Worm (Caenorhabditis elegans) whole organism, L2 larva: ENCODE results near the gene C09G9.8.

Experiments
- C34F6.9 ChIP-seq: fragments of 150-350 bp; optimal IDR thresholded peaks from 2 replicates; lab custom pipeline; 2014; ENCODE audit warnings: missing biosample characterization, missing genetic modification characterization
- F13H6.1 ChIP-seq: sonication (generic microtip); optimal IDR thresholded peaks from 2 replicates; lab custom pipeline; 2016; ENCODE audit warnings: missing genetic modification characterization, missing compliant biosample characterization
- Y55F3AM.14 ChIP-seq: fragments of 200-800 bp; sonication (Bioruptor generic); optimal IDR thresholded peaks from 2 replicates; lab custom pipeline; 2018; ENCODE audit warnings: mild to moderate bottlenecking, missing genetic modification characterization, missing compliant biosample characterization
- ZK546.5 ChIP-seq: sonication (generic microtip); optimal IDR thresholded peaks from 2 replicates; lab custom pipeline; 2017; ENCODE audit warnings: missing biosample characterization, missing genetic modification characterization
- alr-1 ChIP-seq: fragments of 150-350 bp; optimal IDR thresholded peaks from 2 replicates; lab custom pipeline; 2014; ENCODE audit warnings: missing biosample characterization, missing genetic modification characterization
- aly-2 ChIP-seq: fragments of 150-350 bp; optimal IDR thresholded peaks from 2 replicates; lab custom pipeline; 2014; ENCODE audit warnings: missing biosample characterization, missing genetic modification characterization
- ama-1 ChIP-seq: fragments of 150-350 bp; optimal IDR thresholded peaks from 2 replicates; lab custom pipeline; 2018; ENCODE audit warnings: inconsistent platforms
- blmp-1 ChIP-seq: sonication (generic microtip); optimal IDR thresholded peaks from 2 replicates; lab custom pipeline; 2017; ENCODE audit warnings: missing genetic modification characterization, mild to moderate bottlenecking, missing compliant biosample characterization, antibody characterized with exemption, moderate library complexity; ENCODE audit not compliant: insufficient read depth
- ceh-82 ChIP-seq: fragments of 150-350 bp; optimal IDR thresholded peaks from 2 replicates; lab custom pipeline; 2014; ENCODE audit warnings: missing biosample characterization, missing genetic modification characterization
- crh-2 ChIP-seq: sonication (generic microtip); optimal IDR thresholded peaks from 2 replicates; lab custom pipeline; 2017; ENCODE audit warnings: missing biosample characterization, missing genetic modification characterization
- egl-27 ChIP-seq: sonication (generic microtip); optimal IDR thresholded peaks from 3 replicates; lab custom pipeline; 2017; ENCODE audit warnings: missing biosample characterization, missing genetic modification reagents, missing genetic modification characterization
- fos-1 ChIP-seq: fragments of 150-350 bp; optimal IDR thresholded peaks from 2 replicates; lab custom pipeline; 2014; ENCODE audit warnings: missing biosample characterization, missing genetic modification characterization
- gmeb-1 ChIP-seq: fragments of 150-350 bp; optimal IDR thresholded peaks from 2 replicates; lab custom pipeline; 2014; ENCODE audit warnings: missing biosample characterization, missing genetic modification characterization
- lin-11 ChIP-seq: fragments of 150-350 bp; sonication (generic microtip); optimal IDR thresholded peaks from 2 replicates; lab custom pipeline; 2014; ENCODE audit warnings: missing biosample characterization, missing genetic modification characterization, inconsistent platforms, mixed read lengths
- lin-13 ChIP-seq: fragments of 150-350 bp; optimal IDR thresholded peaks from 2 replicates; lab custom pipeline; 2014; ENCODE audit warnings: missing biosample characterization, missing genetic modification reagents, missing genetic modification characterization
- lin-39 ChIP-seq: fragments of 150-350 bp; optimal IDR thresholded peaks from 2 replicates; lab custom pipeline; 2014; ENCODE audit warnings: missing biosample characterization, missing genetic modification reagents, missing genetic modification characterization
- lsy-2 ChIP-seq, 2 experiments: fragments of 150-350 bp in 1 of 2; sonication (generic microtip) in 1 of 2; optimal IDR thresholded peaks; 2 replicates each; lab custom pipeline; 2014 to 2017; ENCODE audit warnings: missing biosample characterization in 2 of 2, missing genetic modification characterization in 2 of 2
- mab-5 ChIP-seq: fragments of 150-350 bp; optimal IDR thresholded peaks from 2 replicates; lab custom pipeline; 2014; ENCODE audit warnings: missing biosample characterization, missing genetic modification characterization
- mbf-1 ChIP-seq: sonication (generic microtip); optimal IDR thresholded peaks from 2 replicates; lab custom pipeline; 2017; ENCODE audit warnings: missing biosample characterization, missing genetic modification characterization
- mdl-1 ChIP-seq, 2 experiments: fragments of 150-350 bp in 1 of 2; sonication (generic microtip) in 1 of 2; optimal IDR thresholded peaks; 2 replicates each; lab custom pipeline; 2017; ENCODE audit warnings: missing biosample characterization in 2 of 2, missing genetic modification characterization in 2 of 2
- nhr-10 ChIP-seq: sonication (generic microtip); optimal IDR thresholded peaks from 2 replicates; lab custom pipeline; 2017; ENCODE audit warnings: missing biosample characterization, missing genetic modification characterization
- nhr-11 ChIP-seq: fragments of 150-350 bp; optimal IDR thresholded peaks from 2 replicates; lab custom pipeline; 2014; ENCODE audit warnings: missing biosample characterization, missing genetic modification characterization
- nhr-12 ChIP-seq: fragments of 150-350 bp; optimal IDR thresholded peaks from 2 replicates; lab custom pipeline; 2014; ENCODE audit warnings: missing biosample characterization, missing genetic modification characterization
- nhr-129 ChIP-seq: fragments of 150-350 bp; optimal IDR thresholded peaks from 2 replicates; lab custom pipeline; 2014; ENCODE audit warnings: missing biosample characterization, missing genetic modification characterization
- nhr-21 ChIP-seq: fragments of 150-350 bp; optimal IDR thresholded peaks from 2 replicates; lab custom pipeline; 2014; ENCODE audit warnings: missing biosample characterization, missing genetic modification characterization
- nhr-237 ChIP-seq: fragments of 150-350 bp; optimal IDR thresholded peaks from 2 replicates; lab custom pipeline; 2014; ENCODE audit warnings: missing biosample characterization, missing genetic modification characterization
- nhr-25 ChIP-seq: fragments of 150-350 bp; sonication (generic microtip); optimal IDR thresholded peaks from 3 replicates; lab custom pipeline; 2014; ENCODE audit warnings: missing biosample characterization, missing genetic modification characterization
- peb-1 ChIP-seq: fragments of 150-350 bp; optimal IDR thresholded peaks from 2 replicates; lab custom pipeline; 2014; ENCODE audit warnings: missing biosample characterization, missing genetic modification characterization
- sem-4 ChIP-seq: fragments of 150-350 bp; optimal IDR thresholded peaks from 2 replicates; lab custom pipeline; 2014; ENCODE audit warnings: missing biosample characterization, missing genetic modification reagents, missing genetic modification characterization
- skn-1 ChIP-seq: sonication (generic microtip); optimal IDR thresholded peaks from 2 replicates; lab custom pipeline; 2017; ENCODE audit warnings: missing biosample characterization, missing genetic modification characterization
- sma-3 ChIP-seq: sonication (generic microtip); optimal IDR thresholded peaks from 2 replicates; lab custom pipeline; 2016; ENCODE audit warnings: missing genetic modification reagents, missing genetic modification characterization, missing compliant biosample characterization
- sma-9 ChIP-seq, 2 experiments: fragments of 150-350 bp in 1 of 2; sonication (generic microtip) in 1 of 2; optimal IDR thresholded peaks; 2 replicates each; lab custom pipeline; 2014 to 2016; ENCODE audit warnings: missing genetic modification characterization in 2 of 2, mild to moderate bottlenecking in 1 of 2, missing biosample characterization in 1 of 2, missing compliant biosample characterization in 1 of 2, missing genetic modification reagents in 1 of 2, moderate library complexity in 1 of 2
- snpc-4 ChIP-seq: fragments of 150-350 bp; optimal IDR thresholded peaks from 2 replicates; lab custom pipeline; 2014; ENCODE audit warnings: missing biosample characterization, missing genetic modification characterization
- unc-39 ChIP-seq: fragments of 150-350 bp; optimal IDR thresholded peaks from 2 replicates; lab custom pipeline; 2014; ENCODE audit warnings: missing biosample characterization, missing genetic modification characterization
- unc-55 ChIP-seq: fragments of 150-350 bp; sonication (generic microtip); optimal IDR thresholded peaks from 3 replicates; lab custom pipeline; 2014; ENCODE audit warnings: missing biosample characterization, missing genetic modification reagents, missing genetic modification characterization
- ztf-1 ChIP-seq: fragments of 200-800 bp; sonication (Bioruptor generic); conservative IDR thresholded peaks from 2 replicates; pipeline ENCODE4 v1.3.6; 2022; ENCODE audit warnings: missing genetic modification characterization, missing compliant biosample characterization
- ztf-11 ChIP-seq: sonication (generic microtip); optimal IDR thresholded peaks from 2 replicates; lab custom pipeline; 2017; ENCODE audit warnings: missing biosample characterization, missing genetic modification characterization
- ztf-4 ChIP-seq: fragments of 150-350 bp; optimal IDR thresholded peaks from 2 replicates; lab custom pipeline; 2014; ENCODE audit warnings: missing biosample characterization, missing genetic modification characterization

Gene C09G9.8

DNA sequence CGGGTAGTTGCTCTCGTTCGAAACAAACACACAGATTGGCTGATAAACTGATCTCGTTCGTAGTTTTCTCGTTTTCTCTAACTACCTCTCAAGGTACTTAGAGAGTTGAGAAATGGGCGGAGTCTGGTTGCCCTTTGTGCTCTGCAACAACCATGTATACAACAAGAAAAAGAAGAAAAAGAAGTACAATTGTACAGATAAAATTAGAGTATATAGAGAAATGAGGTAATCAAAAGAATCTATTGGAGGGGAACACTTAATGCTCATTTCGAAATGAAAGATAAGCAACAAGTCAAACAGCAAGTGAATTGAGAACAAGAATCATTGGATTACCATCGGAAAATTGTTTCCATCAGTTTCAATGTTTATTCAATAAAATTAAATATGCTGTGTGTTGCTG lies 15.9 kb upstream of the C09G9.8 start, which contains the start of gene C09G9.1:
C09G9.1 (minus strand) TSS at position 143 of the 400 bp plus-strand sequence.
- peak; percentile 8 for TF ChIP-seq F13H6.1
- TF ChIP-seq lsy-2 (tag; optimal IDR thresholded peaks at IDR 0.05; lab: Kevin White, UChicago) = no peak
- no peak for TF ChIP-seq egl-27
- no peak for TF ChIP-seq ceh-82 (tag; lab: Kevin White, UChicago)
- no peak for TF ChIP-seq blmp-1
- TF ChIP-seq nhr-129 (tag; lab: Kevin White, UChicago) = no peak
- TF ChIP-seq crh-2 = no peak
- no peak for TF ChIP-seq sma-3 (GFP tag; lab: Kevin White, UChicago)
- peak; percentile 27 for TF ChIP-seq fos-1 (tag; lab: Kevin White, UChicago)
- TF ChIP-seq ztf-1 (GFP tag; lab: Robert Waterston, UW) = no peak
- no peak for TF ChIP-seq alr-1 (tag; lab: Kevin White, UChicago)
- no peak for TF ChIP-seq Y55F3AM.14
- TF ChIP-seq sma-9 (GFP tag; optimal IDR thresholded peaks at IDR 0.05; lab: Kevin White, UChicago) = no peak
- TF ChIP-seq sma-9 (tag; optimal IDR thresholded peaks at IDR 0.05; lab: Kevin White, UChicago) = no peak
- TF ChIP-seq nhr-10 = no peak
- TF ChIP-seq snpc-4 (tag; lab: Kevin White, UChicago) = no peak
- no peak for TF ChIP-seq lin-11
- TF ChIP-seq mbf-1 (tag; lab: Kevin White, UChicago) = no peak
- TF ChIP-seq ztf-4 (tag; lab: Kevin White, UChicago) = no peak

DNA sequence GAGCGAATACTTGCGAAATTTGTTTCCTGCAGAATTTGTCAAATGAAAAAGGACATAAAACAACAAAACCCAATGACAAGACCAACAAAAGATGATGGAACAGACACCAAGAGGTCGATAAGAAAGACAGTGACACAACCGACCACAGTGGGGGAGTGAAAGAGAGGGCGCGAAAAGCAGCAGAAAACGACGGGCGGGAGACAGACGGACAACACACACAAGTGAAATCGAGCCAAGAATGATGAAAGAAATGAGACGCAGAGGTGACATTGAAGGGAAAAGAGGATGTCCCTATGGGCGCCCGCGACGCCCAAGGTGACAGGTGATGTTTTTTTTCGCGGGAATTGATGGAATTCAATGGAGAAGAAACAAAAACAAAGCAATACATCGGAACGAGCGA lies 15.2 kb upstream of the C09G9.8 start:
- TF ChIP-seq nhr-25 (peak; percentile 71), mab-5 (no peak), mdl-1 (tag; optimal IDR thresholded peaks at IDR 0.05; lab: Kevin White, UChicago) (no peak), sma-9 (GFP tag; optimal IDR thresholded peaks at IDR 0.05; lab: Kevin White, UChicago) (peak; percentile 55), sma-9 (tag; optimal IDR thresholded peaks at IDR 0.05; lab: Kevin White, UChicago) (no peak), C34F6.9 (tag; lab: Kevin White, UChicago) (peak; percentile 53), ama-1 (lab: Kevin White, UChicago) (peak; percentile 35), blmp-1 (peak; percentile 75), egl-27 (peak; percentile 23), fos-1 (tag; lab: Kevin White, UChicago) (peak; percentile 93), ztf-11 (tag; lab: Kevin White, UChicago) (no peak), crh-2 (peak; percentile 53), F13H6.1 (peak; percentile 79), sma-3 (GFP tag; lab: Kevin White, UChicago) (peak; percentile 77), lsy-2 (tag; optimal IDR thresholded peaks at IDR 0.05; lab: Kevin White, UChicago) (peak in 1 of 2 experiments; percentile 53), lin-13 (GFP tag; lab: Kevin White, UChicago) (no peak), nhr-12 (no peak), nhr-21 (peak; percentile 52), snpc-4 (tag; lab: Kevin White, UChicago) (peak; percentile 29), sem-4 (peak; percentile 87), gmeb-1 (tag; lab: Kevin White, UChicago) (peak; percentile 11), mbf-1 (tag; lab: Kevin White, UChicago) (no peak), unc-39 (tag; lab: Kevin White, UChicago) (no peak), Y55F3AM.14 (peak; percentile 63), nhr-129 (tag; lab: Kevin White, UChicago) (peak; percentile 86)

- TF ChIP-seq F13H6.1 (no peak), mbf-1 (tag; lab: Kevin White, UChicago) (no peak), mdl-1 (tag; optimal IDR thresholded peaks at IDR 0.05; lab: Kevin White, UChicago) (no peak), fos-1 (tag; lab: Kevin White, UChicago) (peak; percentile 23), crh-2 (peak; percentile 6), sem-4 (no peak), sma-9 (GFP tag; optimal IDR thresholded peaks at IDR 0.05; lab: Kevin White, UChicago) (peak; percentile 44), sma-9 (tag; optimal IDR thresholded peaks at IDR 0.05; lab: Kevin White, UChicago) (no peak), lsy-2 (tag; optimal IDR thresholded peaks at IDR 0.05; lab: Kevin White, UChicago) (peak in 1 of 2 experiments; percentile 10), nhr-12 (no peak)
Measured at ce11 chrIV:8867562-8867961, 13.7 kb upstream of the C09G9.8 start.

DNA sequence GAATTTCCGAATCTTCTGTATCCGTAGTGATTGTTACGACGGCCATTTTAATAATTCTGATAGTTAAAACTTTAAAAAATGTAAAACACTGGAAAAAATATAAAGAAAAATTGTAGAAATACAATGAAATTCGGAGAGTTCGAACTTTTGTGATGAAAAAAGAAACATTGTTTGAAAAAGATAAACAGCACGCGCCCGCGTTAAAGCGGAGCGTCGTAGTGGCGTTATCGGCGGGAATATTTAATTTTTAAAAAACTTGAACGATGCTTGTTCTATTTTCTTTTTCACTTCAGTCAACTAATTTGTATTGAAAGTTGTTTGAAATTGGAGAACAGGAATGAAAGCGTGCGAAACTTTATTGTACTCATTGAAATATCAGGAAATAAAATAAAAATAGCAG lies 11.7 kb upstream of the C09G9.8 start, which contains the start of gene npp-23:
npp-23 (minus strand) TSS at position 56 of the 400 bp plus-strand sequence.
- no peak for TF ChIP-seq aly-2 (tag; lab: Kevin White, UChicago)
- no peak for TF ChIP-seq ztf-4 (tag; lab: Kevin White, UChicago)
- no peak for TF ChIP-seq skn-1
- TF ChIP-seq ceh-82 (tag; lab: Kevin White, UChicago) = no peak
- no peak for TF ChIP-seq ama-1 (lab: Kevin White, UChicago)
- no peak for TF ChIP-seq ztf-11 (tag; lab: Kevin White, UChicago)
- no peak for TF ChIP-seq egl-27
- no peak for TF ChIP-seq lin-39
- no peak for TF ChIP-seq nhr-10
- no peak for TF ChIP-seq peb-1 (tag; lab: Kevin White, UChicago)
- peak; percentile 20 for TF ChIP-seq sma-3 (GFP tag; lab: Kevin White, UChicago)
- TF ChIP-seq nhr-129 (tag; lab: Kevin White, UChicago) = no peak
- no peak for TF ChIP-seq unc-39 (tag; lab: Kevin White, UChicago)
- TF ChIP-seq nhr-12 = no peak
- TF ChIP-seq ZK546.5 = no peak
- peak; percentile 94 for TF ChIP-seq gmeb-1 (tag; lab: Kevin White, UChicago)
- peak; percentile 12 for TF ChIP-seq snpc-4 (tag; lab: Kevin White, UChicago)
- TF ChIP-seq crh-2 = no peak
- no peak for TF ChIP-seq nhr-237 (tag; lab: Kevin White, UChicago)
- no peak for TF ChIP-seq nhr-11 (tag; lab: Kevin White, UChicago)
- no peak for TF ChIP-seq fos-1 (tag; lab: Kevin White, UChicago)
- no peak for TF ChIP-seq blmp-1
- no peak for TF ChIP-seq unc-55 (GFP tag; lab: Kevin White, UChicago)
- no peak for TF ChIP-seq nhr-21
- no peak for TF ChIP-seq Y55F3AM.14
